Worm (Caenorhabditis elegans) whole organism, L1 larva: ENCODE measurements around the gene atg-7.

Experiments
- aly-2 ChIP-seq: fragments of 150-350 bp; optimal IDR thresholded peaks from 2 replicates; lab custom pipeline; 2014; ENCODE audit warnings: missing biosample characterization, missing genetic modification characterization
- ama-1 ChIP-seq: fragments of 150-350 bp; optimal IDR thresholded peaks from 2 replicates; lab custom pipeline; 2014
- fkh-10 ChIP-seq: sonication (generic microtip); optimal IDR thresholded peaks from 2 replicates; lab custom pipeline; 2017; ENCODE audit warnings: missing biosample characterization, missing genetic modification reagents, missing genetic modification characterization
- mep-1 ChIP-seq: fragments of 150-350 bp; optimal IDR thresholded peaks from 2 replicates; lab custom pipeline; 2014; ENCODE audit warnings: missing biosample characterization, missing genetic modification characterization
- pqm-1 ChIP-seq: sonication (generic microtip); optimal IDR thresholded peaks from 3 replicates; lab custom pipeline; 2017; ENCODE audit warnings: missing biosample characterization, missing genetic modification characterization
- unc-62 ChIP-seq: fragments of 150-350 bp; optimal IDR thresholded peaks from 2 replicates; lab custom pipeline; 2014; ENCODE audit warnings: missing biosample characterization, missing genetic modification reagents, missing genetic modification characterization
- ztf-11 ChIP-seq, 2 experiments: sonication (generic microtip); optimal IDR thresholded peaks; 2 replicates each; lab custom pipeline; 2016 to 2017; ENCODE audit warnings: missing genetic modification characterization in 2 of 2, missing biosample characterization in 1 of 2, missing compliant biosample characterization in 1 of 2
- ztf-4 ChIP-seq: fragments of 150-350 bp; optimal IDR thresholded peaks from 2 replicates; lab custom pipeline; 2014; ENCODE audit warnings: missing biosample characterization, missing genetic modification characterization

DNA sequence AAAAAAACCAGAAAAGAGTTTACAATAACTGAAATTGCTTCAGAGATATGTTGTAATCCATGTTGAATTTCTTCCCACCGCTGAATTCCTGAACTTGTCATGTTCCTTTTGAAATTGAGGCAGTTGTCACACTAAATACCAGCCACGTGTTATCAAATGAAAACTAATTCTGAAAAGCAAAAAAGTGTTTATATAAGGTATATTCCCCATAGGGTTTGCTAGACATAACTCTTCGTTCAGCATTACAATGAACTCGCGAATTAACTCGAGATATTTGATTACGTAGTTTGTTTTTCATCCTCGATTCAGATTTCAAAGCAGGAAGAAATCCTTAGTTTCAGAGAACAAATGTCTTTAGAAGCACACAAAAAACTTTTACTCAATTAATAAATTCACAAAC is 19.4 kb upstream of the atg-7 start, which contains the start of gene str-3:
- TF ChIP-seq ztf-4 (no peak), ama-1 (lab: Kevin White, UChicago) (no peak), mep-1 (tag; lab: Kevin White, UChicago) (no peak), aly-2 (no peak), pqm-1 (no peak), fkh-10 (no peak), ztf-11 (tag; optimal IDR thresholded peaks at IDR 0.05; lab: Kevin White, UChicago) (no peak), unc-62 (GFP tag; lab: Kevin White, UChicago) (no peak)
